Fruit fly (Drosophila melanogaster): ENCODE measurements around the gene CG3168.

CG3168 gene

DNA sequence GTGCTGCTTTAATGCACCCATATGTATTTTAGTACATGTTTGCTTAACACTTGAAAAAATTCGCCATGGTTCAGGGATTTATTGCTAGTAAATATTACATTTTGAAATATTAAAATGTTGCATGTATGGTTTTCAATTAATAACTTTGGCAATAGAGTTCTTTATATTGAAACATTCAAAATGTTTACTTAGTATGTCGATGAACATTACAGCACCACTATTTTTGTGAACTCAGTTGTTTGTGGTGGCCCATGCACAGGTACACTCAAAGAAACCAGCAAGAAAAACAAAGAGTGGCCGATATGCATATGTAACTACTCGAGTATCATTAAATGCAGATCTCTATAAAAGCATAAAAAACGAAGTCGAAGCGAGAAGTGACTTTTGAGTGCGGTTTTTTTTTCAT, 37.8 kb downstream of the CG3168 start (continued):
- TF ChIP-seq stwl (tag; optimal IDR thresholded peaks at IDR 0.05) (no peak), Hr51 (GFP tag; optimal IDR thresholded peaks at IDR 0.05) (peak in 1 of 2 experiments; percentile 83), HLH3B (GFP tag; IDR thresholded peaks at IDR 0.05) (peak; percentile 76), org-1 (GFP tag; optimal IDR thresholded peaks at IDR 0.05) (peak; percentile 54), CrebB (tag; optimal IDR thresholded peaks at IDR 0.05) (no peak), sqz (GFP tag; optimal IDR thresholded peaks at IDR 0.05) (no peak), CG17568 (GFP tag; optimal IDR thresholded peaks at IDR 0.05) (no peak), B-H2 (GFP tag; optimal IDR thresholded peaks at IDR 0.05) (no peak), Vsx1 (GFP tag; optimal IDR thresholded peaks at IDR 0.05) (no peak), Dbx (GFP tag; IDR thresholded peaks at IDR 0.05) (no peak), sima (GFP tag; optimal IDR thresholded peaks at IDR 0.05) (no peak), CTCF (GFP tag; optimal IDR thresholded peaks at IDR 0.05) (peak; percentile 29), tio (GFP tag; optimal IDR thresholded peaks at IDR 0.05) (peak; percentile 58), br (optimal IDR thresholded peaks at IDR 0.05) (no peak), mirr (GFP tag; optimal IDR thresholded peaks at IDR 0.05) (no peak), ato (GFP tag; IDR thresholded peaks at IDR 0.05; ENCODE audit: partially characterized antibody) (no peak), ftz-f1 (GFP tag; optimal IDR thresholded peaks at IDR 0.05) (no peak), CG15696 (tag; optimal IDR thresholded peaks at IDR 0.05) (peak; percentile 72), shn (GFP tag; optimal IDR thresholded peaks at IDR 0.05) (peak; percentile 22), Jarid2 (GFP tag; optimal IDR thresholded peaks at IDR 0.05) (no peak), NfI (GFP tag; optimal IDR thresholded peaks at IDR 0.05) (peak; percentile 44), Dek (tag; optimal IDR thresholded peaks at IDR 0.05) (no peak), ind (GFP tag; optimal IDR thresholded peaks at IDR 0.05) (peak; percentile 37), salm (tag; optimal IDR thresholded peaks at IDR 0.05) (peak; percentile 41), jumu (GFP tag; optimal IDR thresholded peaks at IDR 0.05) (peak; percentile 38), CG10431 (GFP tag; optimal IDR thresholded peaks at IDR 0.05) (no peak), H15 (GFP tag; IDR thresholded peaks at IDR 0.05) (no peak; the same call in 2 of the 3 replicates), croc (GFP tag; conservative IDR thresholded peaks at IDR 0.05) (peak; percentile 60; the same call in 1 of the 3 replicates), CG8944 (GFP tag; optimal IDR thresholded peaks at IDR 0.05) (peak; percentile 58), dpn (GFP tag; optimal IDR thresholded peaks at IDR 0.05) (peak; percentile 56 to 63), aop (GFP tag; IDR thresholded peaks at IDR 0.05) (no peak), ATbp (GFP tag; optimal IDR thresholded peaks at IDR 0.05) (peak; percentile 78), vfl (GFP tag; optimal IDR thresholded peaks at IDR 0.05) (no peak), tgo (GFP tag; IDR thresholded peaks at IDR 0.05) (peak; percentile 63), Mad (GFP tag; optimal IDR thresholded peaks at IDR 0.05) (peak; percentile 33), bigmax (GFP tag; optimal IDR thresholded peaks at IDR 0.05) (no peak), Dp (GFP tag; optimal IDR thresholded peaks at IDR 0.05) (no peak), CG13296 (GFP tag; optimal IDR thresholded peaks at IDR 0.05) (peak; percentile 17), CG11560 (tag; IDR thresholded peaks at IDR 0.05) (0 out of 3 replicates have a peak, but pooled peaks have one; percentile 16), CG6765 (GFP tag; optimal IDR thresholded peaks at IDR 0.05) (peak; percentile 7), Adf1 (GFP tag; IDR thresholded peaks at IDR 0.05) (no peak), CG8388 (GFP tag; optimal IDR thresholded peaks at IDR 0.05) (peak; percentile 77), CG7963 (GFP tag; IDR thresholded peaks at IDR 0.05; ENCODE audit: partially characterized antibody) (no peak), Dll (GFP tag; IDR thresholded peaks at IDR 0.05; ENCODE audit: partially characterized antibody) (no peak), gfzf (GFP tag; optimal IDR thresholded peaks at IDR 0.05) (no peak), Lhr (GFP tag; optimal IDR thresholded peaks at IDR 0.05) (peak; percentile 23), nom (GFP tag; optimal IDR thresholded peaks at IDR 0.05) (peak; percentile 41), CG2120 (GFP tag; optimal IDR thresholded peaks at IDR 0.05) (no peak), GATAe (GFP tag; conservative IDR thresholded peaks at IDR 0.05) (no peak), Sox100B (GFP tag; optimal IDR thresholded peaks at IDR 0.05) (peak; percentile 81), vvl (GFP tag; IDR thresholded peaks at IDR 0.05) (peak; percentile 73)

Measured in whole organism, embryonic.